Fruit fly (Drosophila melanogaster): ENCODE data around the gene CG14024.

- TF ChIP-seq CG8478 (optimal IDR thresholded peaks at IDR 0.05) (no peak), usp (GFP tag; optimal IDR thresholded peaks at IDR 0.05) (no peak), pan (optimal IDR thresholded peaks at IDR 0.05) (no peak), psq (optimal IDR thresholded peaks at IDR 0.05) (no peak)
Observed at dm6 chr2L:5300785-5301616, 13.7 kb downstream of the CG14024 start.
